Fruit fly (Drosophila melanogaster) whole organism: ENCODE data around the gene CG11668.

Experiments used
- pan ChIP-seq: fragments of >200 bp; optimal IDR thresholded peaks from 2 replicates; lab custom pipeline; 2017
- psq ChIP-seq: fragments of >200 bp; optimal IDR thresholded peaks from 2 replicates; lab custom pipeline; 2017
- usp ChIP-seq: fragments of >200 bp; optimal IDR thresholded peaks from 2 replicates; lab custom pipeline; 2017; ENCODE audit warnings: missing biosample characterization, missing genetic modification characterization, mixed read lengths

DNA sequence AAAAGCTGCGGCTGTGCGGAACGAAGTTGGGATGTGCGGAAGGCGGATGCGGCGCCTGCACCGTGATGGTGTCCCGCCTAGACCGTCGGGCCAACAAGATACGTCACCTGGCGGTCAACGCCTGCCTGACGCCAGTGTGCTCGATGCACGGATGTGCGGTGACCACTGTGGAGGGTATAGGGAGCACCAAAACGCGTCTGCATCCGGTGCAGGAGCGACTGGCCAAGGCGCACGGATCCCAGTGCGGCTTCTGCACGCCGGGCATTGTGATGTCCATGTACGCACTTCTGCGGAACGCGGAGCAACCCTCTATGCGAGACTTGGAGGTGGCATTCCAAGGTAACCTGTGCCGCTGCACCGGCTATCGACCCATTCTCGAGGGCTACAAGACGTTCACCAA, 4.5 kb upstream of the CG11668 start:
- TF ChIP-seq psq (lab: Kevin White, UChicago) (no peak), pan (lab: Kevin White, UChicago) (no peak), usp (GFP tag; lab: Kevin White, UChicago) (no peak)
